Worm (Caenorhabditis elegans) whole organism, late embryonic: Measurements from ENCODE around the gene twk-26.
A peak's percentile ranks its signal among the peaks of the same experiment; 100 is the strongest.

Source experiments
- ets-4 ChIP-seq: sonication (generic microtip); optimal IDR thresholded peaks from 2 replicates; lab custom pipeline; 2016; ENCODE audit warnings: missing genetic modification characterization, missing compliant biosample characterization
- fax-1 ChIP-seq: sonication (generic microtip); optimal IDR thresholded peaks from 2 replicates; lab custom pipeline; 2016; ENCODE audit warnings: missing genotype, missing genetic modification characterization, missing compliant biosample characterization
- fkh-6 ChIP-seq: sonication (generic microtip); optimal IDR thresholded peaks from 2 replicates; lab custom pipeline; 2016; ENCODE audit warnings: missing genetic modification characterization, missing compliant biosample characterization
- nfya-1 ChIP-seq: sonication (generic microtip); optimal IDR thresholded peaks from 2 replicates; lab custom pipeline; 2017; ENCODE audit warnings: missing genetic modification characterization, mild to moderate bottlenecking, missing compliant biosample characterization, antibody characterized with exemption, moderate library complexity
- nhr-11 ChIP-seq: fragments of 150-350 bp; optimal IDR thresholded peaks from 2 replicates; lab custom pipeline; 2014; ENCODE audit warnings: missing biosample characterization, missing genetic modification characterization
- pha-4 ChIP-seq: fragments of 150-350 bp; optimal IDR thresholded peaks from 2 replicates; lab custom pipeline; 2018; ENCODE audit warnings: missing biosample characterization, missing genetic modification reagents, missing genetic modification characterization
- pqm-1 ChIP-seq: sonication (generic microtip); optimal IDR thresholded peaks from 2 replicates; lab custom pipeline; 2016; ENCODE audit warnings: missing genetic modification characterization, missing compliant biosample characterization
- tbx-2 ChIP-seq: sonication (generic microtip); optimal IDR thresholded peaks from 2 replicates; lab custom pipeline; 2016; ENCODE audit warnings: missing genetic modification characterization, missing compliant biosample characterization
- unc-42 ChIP-seq: sonication (generic microtip); optimal IDR thresholded peaks from 2 replicates; lab custom pipeline; 2016; ENCODE audit warnings: missing genotype, missing genetic modification characterization, missing compliant biosample characterization
- unc-55 ChIP-seq: sonication (generic microtip); optimal IDR thresholded peaks from 2 replicates; lab custom pipeline; 2017; ENCODE audit warnings: missing biosample characterization, missing genetic modification reagents, missing genetic modification characterization

DNA sequence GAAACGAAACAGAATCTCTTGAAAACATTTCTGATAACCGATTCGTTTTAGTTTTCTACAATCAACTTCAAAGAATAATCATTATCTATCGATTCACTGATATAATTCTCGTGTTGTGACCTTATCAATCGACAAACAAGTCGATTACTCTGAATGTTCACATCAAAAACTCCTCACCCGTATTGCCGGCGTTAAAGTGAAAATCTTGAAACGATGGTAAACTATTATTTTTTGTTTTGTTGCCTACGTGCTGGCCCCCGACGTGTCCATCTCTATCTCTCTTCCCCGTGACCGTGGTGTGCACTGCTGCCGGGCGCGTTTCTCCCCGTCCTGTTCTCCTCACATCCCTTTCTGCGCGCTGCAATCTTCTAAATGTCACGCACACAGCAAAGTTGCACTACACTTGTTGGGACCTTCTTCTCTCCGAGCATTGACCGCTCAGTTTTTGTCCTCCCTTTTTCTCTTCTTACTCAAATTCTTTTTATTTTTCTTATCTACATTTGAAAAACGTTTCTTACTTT is 35.3 kb upstream of the twk-26 start:
- TF ChIP-seq tbx-2 (tag; lab: Kevin White, UChicago) (peak; percentile 47), nfya-1 (tag; lab: Kevin White, UChicago) (peak; percentile 39), fax-1 (tag; lab: Kevin White, UChicago) (no peak), nhr-11 (no peak), unc-42 (tag; lab: Kevin White, UChicago) (peak; percentile 50), ets-4 (tag; lab: Kevin White, UChicago) (no peak), fkh-6 (tag; lab: Kevin White, UChicago) (peak; percentile 13), pqm-1 (tag; lab: Kevin White, UChicago) (no peak), pha-4 (tag; lab: Kevin White, UChicago) (no peak), unc-55 (GFP tag; lab: Kevin White, UChicago) (no peak)
